ENCODE assay signal across 1 fruit fly cellular context in the genomic region with DNA sequence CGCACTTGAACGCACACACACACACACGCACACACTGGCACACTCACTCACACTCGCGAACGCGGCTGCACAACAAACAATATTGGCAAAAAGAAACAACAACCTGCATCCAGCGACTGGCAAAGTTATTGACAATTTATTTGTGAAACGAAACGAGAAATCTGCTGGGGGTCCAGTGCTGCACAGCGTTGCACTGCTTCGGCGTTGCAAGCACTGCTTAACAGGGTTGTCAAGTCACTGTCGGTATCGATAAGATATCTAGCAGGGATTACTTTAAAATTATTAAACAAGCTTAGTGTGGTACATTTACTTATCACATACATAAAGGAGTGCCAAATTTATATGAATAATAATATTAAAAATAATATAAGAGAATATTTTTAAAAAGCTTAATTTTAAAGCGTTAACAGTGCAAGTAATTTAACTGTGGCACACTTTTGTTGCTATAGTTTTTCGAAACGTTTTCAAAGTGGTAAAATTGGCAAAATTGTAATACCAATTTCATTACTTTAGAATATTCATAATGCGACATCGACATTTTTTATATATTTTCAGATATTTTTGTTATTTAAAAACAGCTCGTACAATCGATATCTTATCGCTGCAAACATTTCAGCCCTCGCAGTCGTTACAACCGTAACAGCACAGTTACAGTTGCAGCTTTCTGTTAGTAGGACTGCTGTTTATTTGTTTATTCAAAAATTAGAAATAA.
TF ChIP-seq lines count a peak whose summit lies in the region.

Gene dsd, minus strand, starts transcription at position 179 of the 712 bp plus-strand sequence.
Gene Tusp, plus strand, starts transcription at position 662 of the 712 bp plus-strand sequence.

TF ChIP-seq in whole organism, embryonic, 481 proteins besides CTCF, POLR2A, EP300 and RAD21 (continued from another document and continues in another):
- TF ChIP-seq Dref (GFP tag; IDR thresholded peaks at IDR 0.05; lab: Robert Waterston, UW), result peak; percentile 65
- TF ChIP-seq esg (GFP tag; conservative IDR thresholded peaks at IDR 0.05; lab: Robert Waterston, UW), result 0 out of 2 replicates have a peak, but pooled peaks have one; percentile 43
- no peak for TF ChIP-seq fd102C (GFP tag; optimal IDR thresholded peaks at IDR 0.05; lab: Kevin White, UChicago)
- TF ChIP-seq CG15514 (GFP tag; optimal IDR thresholded peaks at IDR 0.05; lab: Kevin White, UChicago), result peak; percentile 70
- peak; percentile 30 for TF ChIP-seq mirr (GFP tag; optimal IDR thresholded peaks at IDR 0.05; lab: Kevin White, UChicago)
- TF ChIP-seq CG14050 (GFP tag; IDR thresholded peaks at IDR 0.05; lab: Robert Waterston, UW), result peak; percentile 53; the same call in 1 of the 3 replicates
- no peak for TF ChIP-seq eyg (GFP tag; optimal IDR thresholded peaks at IDR 0.05; lab: Kevin White, UChicago)
- TF ChIP-seq Poxn (GFP tag; IDR thresholded peaks at IDR 0.05; lab: Robert Waterston, UW), result peak; percentile 57
- TF ChIP-seq Optix (GFP tag; IDR thresholded peaks at IDR 0.05; lab: Robert Waterston, UW), result peak; percentile 46; the same call in 2 of the 3 replicates
- peak; percentile 59 for TF ChIP-seq CG11723 (GFP tag; optimal IDR thresholded peaks at IDR 0.05; lab: Kevin White, UChicago)
- TF ChIP-seq jigr1 (GFP tag; IDR thresholded peaks at IDR 0.05; lab: Robert Waterston, UW), result no peak
- TF ChIP-seq B-H1 (GFP tag; IDR thresholded peaks at IDR 0.05; lab: Robert Waterston, UW), result peak; percentile 20; the same call in 2 of the 3 replicates
- peak; percentile 46; the same call in 1 of the 2 replicates for TF ChIP-seq CG4404 (GFP tag; IDR thresholded peaks at IDR 0.05; lab: Robert Waterston, UW)
- TF ChIP-seq crp (GFP tag; optimal IDR thresholded peaks at IDR 0.05; lab: Kevin White, UChicago), result peak in 1 of 2 experiments; percentile 55
- peak; percentile 79 for TF ChIP-seq CG9609 (GFP tag; optimal IDR thresholded peaks at IDR 0.05; lab: Kevin White, UChicago)
- peak; percentile 87 for TF ChIP-seq Hr3 (GFP tag; optimal IDR thresholded peaks at IDR 0.05; lab: Kevin White, UChicago)
- TF ChIP-seq sna (GFP tag; IDR thresholded peaks at IDR 0.05; lab: Robert Waterston, UW; ENCODE audit: partially characterized antibody), result no peak; the same call in 1 of the 2 replicates
- peak; percentile 78 for TF ChIP-seq CG7556 (GFP tag; optimal IDR thresholded peaks at IDR 0.05; lab: Kevin White, UChicago)
- peak; percentile 89 for TF ChIP-seq CG3847 (GFP tag; IDR thresholded peaks at IDR 0.05; lab: Robert Waterston, UW)
- TF ChIP-seq CG10321 (GFP tag; IDR thresholded peaks at IDR 0.05; lab: Robert Waterston, UW), result no peak
- TF ChIP-seq Fer3 (tag; optimal IDR thresholded peaks at IDR 0.05; lab: Kevin White, UChicago), result peak; percentile 56
- TF ChIP-seq tap (tag; optimal IDR thresholded peaks at IDR 0.05; lab: Kevin White, UChicago), result no peak
- peak; percentile 64 for TF ChIP-seq CG33213 (GFP tag; optimal IDR thresholded peaks at IDR 0.05; lab: Kevin White, UChicago)
- peak; percentile 61; the same call in 1 of the 3 replicates for TF ChIP-seq ase (GFP tag; IDR thresholded peaks at IDR 0.05; lab: Robert Waterston, UW)
- peak; percentile 87 for TF ChIP-seq Dbx (GFP tag; IDR thresholded peaks at IDR 0.05; lab: Robert Waterston, UW)
- peak; percentile 50 for TF ChIP-seq trh (GFP tag; optimal IDR thresholded peaks at IDR 0.05; lab: Kevin White, UChicago)
- peak; percentile 65 for TF ChIP-seq bcd (GFP tag; optimal IDR thresholded peaks at IDR 0.05; lab: Kevin White, UChicago)
- TF ChIP-seq h (optimal IDR thresholded peaks at IDR 0.05; lab: Kevin White, UChicago), result no peak
- peak; percentile 75; the same call in 1 of the 3 replicates for TF ChIP-seq CG3726 (GFP tag; IDR thresholded peaks at IDR 0.05; lab: Robert Waterston, UW)
- TF ChIP-seq fd96Cb (tag; optimal IDR thresholded peaks at IDR 0.05; lab: Kevin White, UChicago), result peak; percentile 35
- TF ChIP-seq gcm (GFP tag; optimal IDR thresholded peaks at IDR 0.05; lab: Kevin White, UChicago), result peak; percentile 45
- TF ChIP-seq ranshi (GFP tag; IDR thresholded peaks at IDR 0.05; lab: Robert Waterston, UW), result peak; percentile 75
- peak; percentile 18 for TF ChIP-seq Hand (GFP tag; optimal IDR thresholded peaks at IDR 0.05; lab: Kevin White, UChicago)
- peak; percentile 56 for TF ChIP-seq repo (GFP tag; optimal IDR thresholded peaks at IDR 0.05; lab: Kevin White, UChicago)
- TF ChIP-seq CG11085 (GFP tag; IDR thresholded peaks at IDR 0.05; lab: Robert Waterston, UW), result peak; percentile 72
- TF ChIP-seq Mrtf (GFP tag; IDR thresholded peaks at IDR 0.05; lab: Robert Waterston, UW), result peak; percentile 75
- TF ChIP-seq CG10366 (GFP tag; IDR thresholded peaks at IDR 0.05; lab: Robert Waterston, UW), result peak; percentile 68
- TF ChIP-seq dm (GFP tag; optimal IDR thresholded peaks at IDR 0.05; lab: Kevin White, UChicago), result peak; percentile 52
- peak; percentile 46 for TF ChIP-seq CG6813 (GFP tag; optimal IDR thresholded peaks at IDR 0.05; lab: Kevin White, UChicago)
- TF ChIP-seq z (GFP tag; IDR thresholded peaks at IDR 0.05; lab: Robert Waterston, UW), result no peak
- no peak for TF ChIP-seq TFAM (GFP tag; optimal IDR thresholded peaks at IDR 0.05; lab: Kevin White, UChicago)
- peak; percentile 49 for TF ChIP-seq CG15696 (tag; optimal IDR thresholded peaks at IDR 0.05; lab: Kevin White, UChicago)
- no peak for TF ChIP-seq jing (GFP tag; optimal IDR thresholded peaks at IDR 0.05; lab: Kevin White, UChicago)
- peak; percentile 45 for TF ChIP-seq kah (GFP tag; optimal IDR thresholded peaks at IDR 0.05; lab: Kevin White, UChicago)
- TF ChIP-seq disco-r (GFP tag; optimal IDR thresholded peaks at IDR 0.05; lab: Kevin White, UChicago), result no peak
- peak; percentile 58; the same call in 1 of the 3 replicates for TF ChIP-seq otp (GFP tag; IDR thresholded peaks at IDR 0.05; lab: Robert Waterston, UW)
- peak; percentile 78 for TF ChIP-seq az2 (GFP tag; optimal IDR thresholded peaks at IDR 0.05; lab: Kevin White, UChicago)
- TF ChIP-seq insv (GFP tag; optimal IDR thresholded peaks at IDR 0.05; lab: Kevin White, UChicago), result peak in 1 of 2 experiments; percentile 26
- peak; percentile 73 for TF ChIP-seq Hsf (GFP tag; optimal IDR thresholded peaks at IDR 0.05; lab: Kevin White, UChicago)
- peak; percentile 57 for TF ChIP-seq CG13287 (GFP tag; IDR thresholded peaks at IDR 0.05; lab: Robert Waterston, UW; ENCODE audit: partially characterized antibody)
- peak; percentile 82 for TF ChIP-seq Hmr (GFP tag; optimal IDR thresholded peaks at IDR 0.05; lab: Kevin White, UChicago)
- TF ChIP-seq Myb (GFP tag; optimal IDR thresholded peaks at IDR 0.05; lab: Kevin White, UChicago), result peak; percentile 63
- TF ChIP-seq mam (GFP tag; optimal IDR thresholded peaks at IDR 0.05; lab: Kevin White, UChicago), result peak; percentile 85
- TF ChIP-seq hb (GFP tag; IDR thresholded peaks at IDR 0.05; lab: Robert Waterston, UW; ENCODE audit: partially characterized antibody), result peak; percentile 51; the same call in 1 of the 3 replicates
- TF ChIP-seq CG30020 (tag; optimal IDR thresholded peaks at IDR 0.05; lab: Kevin White, UChicago), result peak; percentile 58
- TF ChIP-seq CG32767 (GFP tag; IDR thresholded peaks at IDR 0.05; lab: Robert Waterston, UW), result peak; percentile 51; the same call in 1 of the 2 replicates
- peak; percentile 91 for TF ChIP-seq sens (GFP tag; lab: Kevin White, UChicago)
- no peak for TF ChIP-seq Deaf1 (tag; optimal IDR thresholded peaks at IDR 0.05; lab: Kevin White, UChicago)
- TF ChIP-seq NFAT (GFP tag; IDR thresholded peaks at IDR 0.05; lab: Robert Waterston, UW), result peak; percentile 86
- TF ChIP-seq emc (GFP tag; optimal IDR thresholded peaks at IDR 0.05; lab: Kevin White, UChicago), result peak; percentile 31
- TF ChIP-seq sc (optimal IDR thresholded peaks at IDR 0.05; lab: Kevin White, UChicago), result no peak
- peak; percentile 25 for TF ChIP-seq sc (GFP tag; optimal IDR thresholded peaks at IDR 0.05; lab: Kevin White, UChicago)
- TF ChIP-seq knrl (GFP tag; IDR thresholded peaks at IDR 0.05; lab: Robert Waterston, UW; ENCODE audit: partially characterized antibody), result peak; percentile 64
- TF ChIP-seq Hey (tag; optimal IDR thresholded peaks at IDR 0.05; lab: Kevin White, UChicago), result no peak
- TF ChIP-seq Lim3 (GFP tag; IDR thresholded peaks at IDR 0.05; lab: Robert Waterston, UW), result no peak
- peak; percentile 13 for TF ChIP-seq luna (GFP tag; optimal IDR thresholded peaks at IDR 0.05; lab: Kevin White, UChicago)
- TF ChIP-seq sima (GFP tag; optimal IDR thresholded peaks at IDR 0.05; lab: Kevin White, UChicago), result no peak
- peak; percentile 84 for TF ChIP-seq CG4617 (GFP tag; optimal IDR thresholded peaks at IDR 0.05; lab: Kevin White, UChicago; ENCODE audit: borderline replicate concordance)
- TF ChIP-seq CG17829 (tag; optimal IDR thresholded peaks at IDR 0.05; lab: Kevin White, UChicago), result peak; percentile 75
- TF ChIP-seq CG31441 (GFP tag; IDR thresholded peaks at IDR 0.05; lab: Robert Waterston, UW), result peak; percentile 75
- TF ChIP-seq amos (GFP tag; IDR thresholded peaks at IDR 0.05; lab: Robert Waterston, UW; ENCODE audit: partially characterized antibody), result peak; percentile 63
- no peak for TF ChIP-seq wdn (GFP tag; IDR thresholded peaks at IDR 0.05; lab: Robert Waterston, UW)
- peak; percentile 64 for TF ChIP-seq YL-1 (GFP tag; optimal IDR thresholded peaks at IDR 0.05; lab: Kevin White, UChicago)
- TF ChIP-seq Vsx1 (GFP tag; optimal IDR thresholded peaks at IDR 0.05; lab: Kevin White, UChicago), result peak; percentile 10
- TF ChIP-seq eve (GFP tag; optimal IDR thresholded peaks at IDR 0.05; lab: Kevin White, UChicago), result no peak
- peak; percentile 76 for TF ChIP-seq CG13424 (tag; optimal IDR thresholded peaks at IDR 0.05; lab: Kevin White, UChicago)
- TF ChIP-seq CG14441 (GFP tag; IDR thresholded peaks at IDR 0.05; lab: Robert Waterston, UW), result peak; percentile 69
- peak; percentile 55 for TF ChIP-seq CG4730 (GFP tag; IDR thresholded peaks at IDR 0.05; lab: Robert Waterston, UW)
- TF ChIP-seq gsb (GFP tag; IDR thresholded peaks at IDR 0.05; lab: Robert Waterston, UW), result peak; percentile 46; the same call in 1 of the 2 replicates
- TF ChIP-seq da (GFP tag; optimal IDR thresholded peaks at IDR 0.05; lab: Kevin White, UChicago), result peak; percentile 28
- no peak for TF ChIP-seq zf30C (GFP tag; optimal IDR thresholded peaks at IDR 0.05; lab: Kevin White, UChicago)
- TF ChIP-seq croc (GFP tag; conservative IDR thresholded peaks at IDR 0.05; lab: Robert Waterston, UW), result peak; percentile 38; the same call in 1 of the 3 replicates
- peak; percentile 87 for TF ChIP-seq CG11456 (GFP tag; IDR thresholded peaks at IDR 0.05; lab: Robert Waterston, UW)
- TF ChIP-seq CG14965 (GFP tag; optimal IDR thresholded peaks at IDR 0.05; lab: Kevin White, UChicago; ENCODE audit: borderline replicate concordance), result no peak
- TF ChIP-seq CG7786 (GFP tag; optimal IDR thresholded peaks at IDR 0.05; lab: Kevin White, UChicago), result peak; percentile 76
- TF ChIP-seq pum (GFP tag; optimal IDR thresholded peaks at IDR 0.05; lab: Kevin White, UChicago), result peak; percentile 54
- TF ChIP-seq lov (optimal IDR thresholded peaks at IDR 0.05; lab: Kevin White, UChicago), result no peak
- peak; percentile 33; the same call in 1 of the 3 replicates for TF ChIP-seq lov (GFP tag; IDR thresholded peaks at IDR 0.05; lab: Robert Waterston, UW)
- peak; percentile 64 for TF ChIP-seq ems (GFP tag; optimal IDR thresholded peaks at IDR 0.05; lab: Kevin White, UChicago)
- peak; percentile 59 for TF ChIP-seq cato (GFP tag; optimal IDR thresholded peaks at IDR 0.05; lab: Kevin White, UChicago; ENCODE audit: borderline replicate concordance)
- TF ChIP-seq Nf-YC (tag; optimal IDR thresholded peaks at IDR 0.05; lab: Kevin White, UChicago), result peak; percentile 65
- TF ChIP-seq CG10431 (GFP tag; optimal IDR thresholded peaks at IDR 0.05; lab: Kevin White, UChicago), result peak; percentile 53
- peak; percentile 80 for TF ChIP-seq CG1602 (GFP tag; optimal IDR thresholded peaks at IDR 0.05; lab: Kevin White, UChicago)
- peak; percentile 82 for TF ChIP-seq caup (GFP tag; optimal IDR thresholded peaks at IDR 0.05; lab: Kevin White, UChicago; ENCODE audit: severe bottlenecking)
- TF ChIP-seq sens-2 (GFP tag; IDR thresholded peaks at IDR 0.05; lab: Robert Waterston, UW), result peak; percentile 37; the same call in 1 of the 2 replicates
- peak; percentile 69 for TF ChIP-seq bab2 (GFP tag; optimal IDR thresholded peaks at IDR 0.05; lab: Kevin White, UChicago)
- TF ChIP-seq Oli (tag; optimal IDR thresholded peaks at IDR 0.05; lab: Kevin White, UChicago), result peak; percentile 64
- TF ChIP-seq pan (optimal IDR thresholded peaks at IDR 0.05; lab: Kevin White, UChicago), result no peak
- TF ChIP-seq pan (GFP tag; optimal IDR thresholded peaks at IDR 0.05 in 1 of 2, IDR thresholded peaks at IDR 0.05 in 1 of 2), result peak in 1 of 2 experiments; percentile 72
- no peak for TF ChIP-seq GATAe (GFP tag; conservative IDR thresholded peaks at IDR 0.05; lab: Robert Waterston, UW)
- peak; percentile 70 for TF ChIP-seq CG17328 (GFP tag; IDR thresholded peaks at IDR 0.05; lab: Robert Waterston, UW)
- peak; percentile 36 for TF ChIP-seq CG10147 (GFP tag; optimal IDR thresholded peaks at IDR 0.05; lab: Kevin White, UChicago)
- TF ChIP-seq bowl (GFP tag; IDR thresholded peaks at IDR 0.05; lab: Robert Waterston, UW), result no peak
- peak; percentile 59 for TF ChIP-seq CG16813 (GFP tag; IDR thresholded peaks at IDR 0.05; lab: Robert Waterston, UW; ENCODE audit: partially characterized antibody)
- TF ChIP-seq CG9876 (GFP tag; optimal IDR thresholded peaks at IDR 0.05; lab: Kevin White, UChicago), result peak; percentile 71
- TF ChIP-seq CG7271 (tag; optimal IDR thresholded peaks at IDR 0.05; lab: Kevin White, UChicago), result no peak
- peak; percentile 76 for TF ChIP-seq CG7839 (tag; optimal IDR thresholded peaks at IDR 0.05; lab: Kevin White, UChicago)
- TF ChIP-seq CG32532 (GFP tag; IDR thresholded peaks at IDR 0.05; lab: Robert Waterston, UW), result peak; percentile 78
- TF ChIP-seq CG9817 (tag; optimal IDR thresholded peaks at IDR 0.05; lab: Kevin White, UChicago), result peak; percentile 77
- peak; percentile 72 for TF ChIP-seq grau (tag; optimal IDR thresholded peaks at IDR 0.05; lab: Kevin White, UChicago)
- TF ChIP-seq CG30431 (GFP tag; optimal IDR thresholded peaks at IDR 0.05; lab: Kevin White, UChicago), result peak; percentile 64
- TF ChIP-seq CG32772 (GFP tag; IDR thresholded peaks at IDR 0.05; lab: Robert Waterston, UW), result peak; percentile 78
- peak; percentile 64 for TF ChIP-seq CG8924 (tag; optimal IDR thresholded peaks at IDR 0.05; lab: Kevin White, UChicago)
- peak; percentile 69 for TF ChIP-seq maf-S (GFP tag; optimal IDR thresholded peaks at IDR 0.05; lab: Kevin White, UChicago)
- TF ChIP-seq CG6765 (GFP tag; optimal IDR thresholded peaks at IDR 0.05; lab: Kevin White, UChicago), result peak; percentile 3
- TF ChIP-seq gce (GFP tag; IDR thresholded peaks at IDR 0.05; lab: Robert Waterston, UW), result no peak
- TF ChIP-seq grn (GFP tag; optimal IDR thresholded peaks at IDR 0.05; lab: Kevin White, UChicago), result no peak
- TF ChIP-seq CG12219 (GFP tag; optimal IDR thresholded peaks at IDR 0.05; lab: Kevin White, UChicago), result peak; percentile 14
